Worm (Caenorhabditis elegans) whole organism, L1 larva: Measurements from ENCODE around the gene pho-6.

ENCODE experiments used
- alr-1 ChIP-seq: fragments of 200-800 bp; sonication (Bioruptor generic); optimal IDR thresholded peaks from 2 replicates; lab custom pipeline; 2018; ENCODE audit warnings: borderline replicate concordance, mild to moderate bottlenecking, missing genetic modification characterization, missing compliant biosample characterization
- aly-2 ChIP-seq: fragments of 150-350 bp; optimal IDR thresholded peaks from 2 replicates; lab custom pipeline; 2014; ENCODE audit warnings: missing biosample characterization, missing genetic modification characterization
- lsy-2 ChIP-seq, 2 experiments: fragments of 150-350 bp; optimal IDR thresholded peaks; 2 replicates each; lab custom pipeline; 2014; ENCODE audit warnings: missing biosample characterization in 2 of 2, missing genetic modification characterization in 2 of 2
- snpc-4 ChIP-seq: fragments of 150-350 bp; optimal IDR thresholded peaks from 2 replicates; lab custom pipeline; 2014; ENCODE audit warnings: missing biosample characterization, missing genetic modification characterization
- unc-130 ChIP-seq: fragments of 150-350 bp; optimal IDR thresholded peaks from 2 replicates; lab custom pipeline; 2017; ENCODE audit warnings: missing biosample characterization, missing genetic modification characterization, inconsistent platforms
- zag-1 ChIP-seq: fragments of 150-350 bp; optimal IDR thresholded peaks from 2 replicates; lab custom pipeline; 2014; ENCODE audit warnings: missing biosample characterization, missing genetic modification characterization
- ztf-11 ChIP-seq, 2 experiments: sonication (generic microtip); optimal IDR thresholded peaks; 2 replicates each; lab custom pipeline; 2016 to 2017; ENCODE audit warnings: missing genetic modification characterization in 2 of 2, missing biosample characterization in 1 of 2, missing compliant biosample characterization in 1 of 2

ce11 chrV:8413432-8414021 lies 19.3 kb upstream of the pho-6 start, which contains the start of gene vha-18:
- no peak for TF ChIP-seq unc-130 (tag; lab: Kevin White, UChicago)
- no peak for TF ChIP-seq zag-1 (tag; lab: Kevin White, UChicago)
- no peak for TF ChIP-seq aly-2
- no peak for TF ChIP-seq lsy-2 (tag; optimal IDR thresholded peaks at IDR 0.05; lab: Kevin White, UChicago)
- TF ChIP-seq snpc-4 (tag; lab: Kevin White, UChicago) = no peak
- no peak for TF ChIP-seq alr-1 (tag; lab: Kevin White, UChicago)
- no peak for TF ChIP-seq ztf-11 (tag; optimal IDR thresholded peaks at IDR 0.05; lab: Kevin White, UChicago)
